Worm (Caenorhabditis elegans): ENCODE measurements around the gene F42G2.5.

F42G2.5 gene

ce11 chrII:2368956-2369355, 48.8 kb downstream of the F42G2.5 start, which contains the start of gene hpo-25:
Gene hpo-25, plus strand, starts transcription at chrII:2369256.
- no peak for TF ChIP-seq nfyb-1 (GFP tag; IDR thresholded peaks at IDR 0.05)
- no peak for TF ChIP-seq ztf-25 (GFP tag; IDR thresholded peaks at IDR 0.05)
- TF ChIP-seq F37B4.10 (GFP tag; IDR thresholded peaks at IDR 0.05): no peak
- TF ChIP-seq zfh-2 (GFP tag; conservative IDR thresholded peaks at IDR 0.05): no peak
- TF ChIP-seq nfya-2 (GFP tag; IDR thresholded peaks at IDR 0.05): no peak
- TF ChIP-seq madf-8 (GFP tag; conservative IDR thresholded peaks at IDR 0.05): no peak

DNA sequence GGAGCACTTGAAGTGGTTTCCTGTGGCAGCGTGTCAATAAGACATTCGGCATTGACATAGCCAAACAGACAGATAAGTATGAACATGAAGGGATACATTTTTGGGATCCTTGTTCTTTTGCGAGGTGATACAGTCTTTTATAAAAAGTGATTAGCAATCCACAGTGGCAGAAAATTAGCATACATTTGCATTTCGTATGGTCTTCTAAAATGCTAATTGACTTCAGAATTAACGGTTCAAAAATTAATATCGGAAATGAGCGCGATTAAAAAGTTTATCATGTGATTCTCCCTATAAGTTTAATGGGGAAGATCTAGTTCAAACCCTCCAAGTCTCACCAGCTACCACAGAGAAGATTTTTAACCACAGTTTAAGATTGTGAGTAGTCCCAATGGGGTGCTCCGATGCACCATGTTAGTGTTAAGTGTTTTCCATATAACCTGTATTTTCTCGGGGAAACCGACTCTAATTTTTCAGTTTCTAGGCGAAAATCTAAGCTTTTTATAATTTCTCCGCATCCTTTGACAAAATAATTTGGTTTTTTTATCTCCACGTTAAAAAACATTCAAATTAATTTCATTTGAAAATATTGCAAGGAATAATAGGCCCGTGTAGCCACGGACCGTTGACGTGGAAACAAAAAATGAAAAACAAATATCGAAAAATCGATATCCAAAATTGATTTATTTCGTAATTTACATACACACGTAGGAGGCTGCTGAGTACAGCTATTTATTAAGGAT, 51.0 kb downstream of the F42G2.5 start, which contains the start of the genes F43C11.12 and F16G10.5:
Gene F43C11.12 (minus strand): TSS at position 101 of the 743 bp plus-strand sequence.
Gene F16G10.5 (plus strand): TSS at position 693 of the 743 bp plus-strand sequence.
- TF ChIP-seq ZK185.1 (tag; optimal IDR thresholded peaks at IDR 0.05; ENCODE audit: poor library complexity, severe bottlenecking) (no peak), unc-62 (GFP tag; optimal IDR thresholded peaks at IDR 0.05) (no peak), ceh-58 (GFP tag; IDR thresholded peaks at IDR 0.05) (no peak), lsy-27 (tag; optimal IDR thresholded peaks at IDR 0.05; ENCODE audit: borderline replicate concordance, insufficient read depth) (no peak), lin-26 (GFP tag; IDR thresholded peaks at IDR 0.05) (no peak), die-1 (tag; optimal IDR thresholded peaks at IDR 0.05) (no peak), ceh-27 (GFP tag; optimal IDR thresholded peaks at IDR 0.05) (no peak), attf-6 (GFP tag; IDR thresholded peaks at IDR 0.05) (no peak), F49E8.2 (tag; optimal IDR thresholded peaks at IDR 0.05; ENCODE audit: insufficient read depth) (no peak), repo-1 (tag; optimal IDR thresholded peaks at IDR 0.05) (no peak), tbp1 (GFP tag; optimal IDR thresholded peaks at IDR 0.05) (no peak), ama-1 (optimal IDR thresholded peaks at IDR 0.05) (no peak), ama-1 (GFP tag; optimal IDR thresholded peaks at IDR 0.05) (no peak), ekl-4 (GFP tag; IDR thresholded peaks at IDR 0.05) (no peak), ztf-22 (GFP tag; optimal IDR thresholded peaks at IDR 0.05) (no peak), lag-1 (GFP tag; IDR thresholded peaks at IDR 0.05) (no peak), egl-18 (GFP tag; IDR thresholded peaks at IDR 0.05) (no peak)
